Fruit fly (Drosophila melanogaster): ENCODE measurements around the gene CG9948.

The CG9948 gene

dm6 chr3L:6988942-6989569 lies 33.3 kb downstream of the CG9948 start (continued):
- TF ChIP-seq Myc (optimal IDR thresholded peaks at IDR 0.05) (no peak), jim (GFP tag; optimal IDR thresholded peaks at IDR 0.05) (no peak), GATAd (GFP tag; optimal IDR thresholded peaks at IDR 0.05) (no peak), lola (GFP tag; optimal IDR thresholded peaks at IDR 0.05) (no peak), Hnf4 (GFP tag; optimal IDR thresholded peaks at IDR 0.05) (no peak), pan (optimal IDR thresholded peaks at IDR 0.05) (no peak), CG32264 (GFP tag; optimal IDR thresholded peaks at IDR 0.05) (no peak), HLH106 (tag; optimal IDR thresholded peaks at IDR 0.05) (peak; percentile 76)

dm6 chr3L:6990288-6990687 lies 34.5 kb downstream of the CG9948 start, which contains the start of gene bin:
Gene bin (plus strand): TSS chr3L:6990622.
- TF ChIP-seq foxo (GFP tag; optimal IDR thresholded peaks at IDR 0.05) (no peak), tai (GFP tag; optimal IDR thresholded peaks at IDR 0.05) (no peak), Myc (optimal IDR thresholded peaks at IDR 0.05) (no peak), HLH106 (tag; optimal IDR thresholded peaks at IDR 0.05) (no peak), CrebA (GFP tag; optimal IDR thresholded peaks at IDR 0.05; ENCODE audit: borderline replicate concordance) (no peak), psq (GFP tag; optimal IDR thresholded peaks at IDR 0.05) (no peak), Rel (GFP tag; optimal IDR thresholded peaks at IDR 0.05) (no peak), Rel (tag; optimal IDR thresholded peaks at IDR 0.05) (no peak), jim (GFP tag; optimal IDR thresholded peaks at IDR 0.05) (no peak), br (GFP tag; optimal IDR thresholded peaks at IDR 0.05) (no peak), dsf (GFP tag; optimal IDR thresholded peaks at IDR 0.05; ENCODE audit: borderline replicate concordance) (no peak), Abd-B (GFP tag; optimal IDR thresholded peaks at IDR 0.05) (no peak), brk (GFP tag; optimal IDR thresholded peaks at IDR 0.05) (no peak), Dif (GFP tag; optimal IDR thresholded peaks at IDR 0.05; ENCODE audit: partially characterized antibody) (no peak), ey (GFP tag; optimal IDR thresholded peaks at IDR 0.05) (no peak), CG32264 (GFP tag; optimal IDR thresholded peaks at IDR 0.05) (no peak), woc (GFP tag; optimal IDR thresholded peaks at IDR 0.05) (no peak)

- TF ChIP-seq Rel (GFP tag; optimal IDR thresholded peaks at IDR 0.05): no peak
- no peak for TF ChIP-seq Rel (tag; optimal IDR thresholded peaks at IDR 0.05)
- no peak for TF ChIP-seq Sp1 (GFP tag; optimal IDR thresholded peaks at IDR 0.05)
- no peak for TF ChIP-seq lola (GFP tag; optimal IDR thresholded peaks at IDR 0.05)
- no peak for TF ChIP-seq Myc (optimal IDR thresholded peaks at IDR 0.05)
- no peak for TF ChIP-seq rgr (GFP tag; optimal IDR thresholded peaks at IDR 0.05)
- no peak for TF ChIP-seq CrebA (GFP tag; optimal IDR thresholded peaks at IDR 0.05; ENCODE audit: borderline replicate concordance)
- no peak for TF ChIP-seq N (GFP tag; optimal IDR thresholded peaks at IDR 0.05)
- no peak for TF ChIP-seq Vsx2 (GFP tag; optimal IDR thresholded peaks at IDR 0.05; ENCODE audit: partially characterized antibody)
- no peak for TF ChIP-seq Hr78 (GFP tag; optimal IDR thresholded peaks at IDR 0.05)
- TF ChIP-seq dl (GFP tag; optimal IDR thresholded peaks at IDR 0.05; ENCODE audit: insufficient read depth in 1 of 2, partially characterized antibody in 2 of 2): no peak
- no peak for TF ChIP-seq Dfd (GFP tag; optimal IDR thresholded peaks at IDR 0.05)
- no peak for TF ChIP-seq br (GFP tag; optimal IDR thresholded peaks at IDR 0.05)
- no peak for TF ChIP-seq pan (optimal IDR thresholded peaks at IDR 0.05)
- no peak for TF ChIP-seq sage (GFP tag; optimal IDR thresholded peaks at IDR 0.05)
- TF ChIP-seq jim (GFP tag; optimal IDR thresholded peaks at IDR 0.05): no peak
- TF ChIP-seq OdsH (GFP tag; optimal IDR thresholded peaks at IDR 0.05): no peak
- no peak for TF ChIP-seq usp (GFP tag; optimal IDR thresholded peaks at IDR 0.05)
- no peak for TF ChIP-seq foxo (GFP tag; optimal IDR thresholded peaks at IDR 0.05)
- TF ChIP-seq Abd-B (GFP tag; optimal IDR thresholded peaks at IDR 0.05): no peak
Observed at dm6 chr3L:6993350-6993749, 37.6 kb downstream of the CG9948 start.

- TF ChIP-seq Myc (optimal IDR thresholded peaks at IDR 0.05): peak; percentile 70
Observed at dm6 chr3L:6994464-6995363, 38.9 kb downstream of the CG9948 start.

Data from whole organism, wandering third instar larva.